Worm (Caenorhabditis elegans) whole organism, midembryonic: ENCODE measurements around the gene R07G3.8.

Source experiments
- T22C8.4 ChIP-seq: fragments of 200-800 bp; sonication (Bioruptor generic); IDR thresholded peaks from 2 replicates; pipeline ENCODE4 v1.3.6; 2022; ENCODE audit warnings: missing genetic modification characterization, missing compliant biosample characterization
- cog-1 ChIP-seq: sonication (generic microtip); optimal IDR thresholded peaks from 2 replicates; lab custom pipeline; 2016; ENCODE audit warnings: missing genetic modification characterization, missing compliant biosample characterization
- flt-1 ChIP-seq: fragments of 200-800 bp; sonication (Bioruptor generic); IDR thresholded peaks from 2 replicates; pipeline ENCODE4 v1.3.6; 2022; ENCODE audit warnings: missing genetic modification characterization, missing compliant biosample characterization
- klf-2 ChIP-seq: fragments of 200-800 bp; sonication (Bioruptor generic); conservative IDR thresholded peaks from 2 replicates; pipeline ENCODE4 v1.3.6; 2022; ENCODE audit warnings: missing genetic modification reagents, missing genetic modification characterization, missing compliant biosample characterization
- med-1 ChIP-seq: sonication (generic microtip); optimal IDR thresholded peaks from 2 replicates; lab custom pipeline; 2017; ENCODE audit warnings: missing genetic modification characterization, mild to moderate bottlenecking, missing compliant biosample characterization, antibody characterized with exemption, missing genetic modification reagents; ENCODE audit not compliant: insufficient read depth
- ref-1 ChIP-seq: fragments of 200-800 bp; sonication (Bioruptor generic); conservative IDR thresholded peaks from 2 replicates; pipeline ENCODE4 v1.3.6; 2022; ENCODE audit warnings: missing genetic modification reagents, missing genetic modification characterization, missing compliant biosample characterization
- ztf-29 ChIP-seq: fragments of 200-800 bp; sonication (Bioruptor generic); IDR thresholded peaks from 2 replicates; pipeline ENCODE4 v1.3.6; 2022; ENCODE audit warnings: missing genetic modification reagents, missing genetic modification characterization, missing compliant biosample characterization

ce11 chrII:7635296-7635695 lies 15.0 kb upstream of the R07G3.8 start:
- TF ChIP-seq flt-1 (GFP tag; lab: Robert Waterston, UW) (no peak), T22C8.4 (GFP tag; lab: Robert Waterston, UW) (no peak), ztf-29 (GFP tag; lab: Robert Waterston, UW) (no peak), klf-2 (GFP tag; lab: Robert Waterston, UW) (no peak), ref-1 (GFP tag; lab: Robert Waterston, UW) (no peak), med-1 (GFP tag; lab: Kevin White, UChicago) (no peak), cog-1 (tag; lab: Kevin White, UChicago) (no peak)
